Fruit fly (Drosophila melanogaster): ENCODE results near the gene CG5664.

The CG5664 gene

DNA sequence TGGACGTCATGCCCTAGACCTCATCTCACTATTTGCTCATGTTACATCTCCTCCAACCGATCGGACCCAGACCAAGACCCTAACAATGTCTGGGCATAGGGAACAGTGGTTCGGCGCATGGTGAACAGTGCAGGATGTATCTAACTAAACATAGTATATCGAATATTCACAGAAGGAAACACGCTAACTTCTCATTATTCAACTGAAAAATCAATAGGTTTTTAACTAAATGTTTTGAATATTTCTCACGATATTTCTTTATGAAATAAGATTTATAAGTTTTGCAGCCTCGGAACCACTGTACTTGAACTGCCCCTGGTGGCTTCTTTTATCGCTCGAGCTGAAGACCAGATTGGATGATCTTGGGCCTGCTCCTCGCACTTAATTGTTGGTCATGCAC is 12.5 kb upstream of the CG5664 start (continued):
- no peak for TF ChIP-seq hb (GFP tag; IDR thresholded peaks at IDR 0.05; ENCODE audit: partially characterized antibody)
- no peak for TF ChIP-seq Dip3 (GFP tag; optimal IDR thresholded peaks at IDR 0.05)
- no peak for TF ChIP-seq CG14860 (GFP tag; IDR thresholded peaks at IDR 0.05; ENCODE audit: partially characterized antibody)
- TF ChIP-seq fu2 (GFP tag; optimal IDR thresholded peaks at IDR 0.05) = no peak
- peak; percentile 63 for TF ChIP-seq Side (GFP tag; optimal IDR thresholded peaks at IDR 0.05)
- peak; percentile 23; the same call in 1 of the 2 replicates for TF ChIP-seq CG32772 (GFP tag; IDR thresholded peaks at IDR 0.05)
- TF ChIP-seq ap (GFP tag; IDR thresholded peaks at IDR 0.05) = no peak
- TF ChIP-seq unpg (GFP tag; optimal IDR thresholded peaks at IDR 0.05) = peak; percentile 72
- peak; percentile 41 for TF ChIP-seq ems (GFP tag; optimal IDR thresholded peaks at IDR 0.05)
- peak; percentile 1 for TF ChIP-seq disco-r (GFP tag; optimal IDR thresholded peaks at IDR 0.05)
- peak; percentile 86 for TF ChIP-seq CG18262 (tag; optimal IDR thresholded peaks at IDR 0.05)
- peak; percentile 31 for TF ChIP-seq CG1233 (GFP tag; optimal IDR thresholded peaks at IDR 0.05)
- TF ChIP-seq NK7.1 (GFP tag; optimal IDR thresholded peaks at IDR 0.05) = no peak
- peak; percentile 19 for TF ChIP-seq CG13123 (GFP tag; optimal IDR thresholded peaks at IDR 0.05)
- no peak for TF ChIP-seq corto (GFP tag; optimal IDR thresholded peaks at IDR 0.05)
- no peak for TF ChIP-seq Dbx (GFP tag; IDR thresholded peaks at IDR 0.05)
- TF ChIP-seq ind (GFP tag; optimal IDR thresholded peaks at IDR 0.05) = peak; percentile 11
- peak; percentile 32 for TF ChIP-seq btn (GFP tag; optimal IDR thresholded peaks at IDR 0.05)
- no peak for TF ChIP-seq CG13287 (GFP tag; IDR thresholded peaks at IDR 0.05; ENCODE audit: partially characterized antibody)
- TF ChIP-seq CG33213 (GFP tag; optimal IDR thresholded peaks at IDR 0.05) = peak; percentile 33
- peak; percentile 21 for TF ChIP-seq oc (tag; optimal IDR thresholded peaks at IDR 0.05)
- TF ChIP-seq CG2875 (GFP tag; optimal IDR thresholded peaks at IDR 0.05) = peak; percentile 52
- no peak for TF ChIP-seq fd3F (GFP tag; optimal IDR thresholded peaks at IDR 0.05)
- peak; percentile 8 for TF ChIP-seq nom (GFP tag; optimal IDR thresholded peaks at IDR 0.05)
- no peak for TF ChIP-seq CG4328 (GFP tag; optimal IDR thresholded peaks at IDR 0.05)
- peak; percentile 55 for TF ChIP-seq CG30431 (GFP tag; optimal IDR thresholded peaks at IDR 0.05)
- TF ChIP-seq so (GFP tag; IDR thresholded peaks at IDR 0.05) = peak; percentile 48; the same call in 1 of the 3 replicates
- no peak for TF ChIP-seq Tbp (GFP tag; optimal IDR thresholded peaks at IDR 0.05)
- TF ChIP-seq CHES-1-like (GFP tag; optimal IDR thresholded peaks at IDR 0.05) = no peak
- TF ChIP-seq CG15601 (tag; optimal IDR thresholded peaks at IDR 0.05) = peak; percentile 50
- peak; percentile 28 for TF ChIP-seq Abd-B (GFP tag; optimal IDR thresholded peaks at IDR 0.05)
- no peak for TF ChIP-seq mld (GFP tag; IDR thresholded peaks at IDR 0.05; ENCODE audit: partially characterized antibody)
- peak; percentile 65 for TF ChIP-seq trem (tag; optimal IDR thresholded peaks at IDR 0.05)
- peak; percentile 26 for TF ChIP-seq CG12155 (GFP tag; optimal IDR thresholded peaks at IDR 0.05)
- TF ChIP-seq CG18476 (GFP tag; optimal IDR thresholded peaks at IDR 0.05) = peak; percentile 23
- TF ChIP-seq Hr3 (GFP tag; optimal IDR thresholded peaks at IDR 0.05) = peak; percentile 29
- TF ChIP-seq prd (optimal IDR thresholded peaks at IDR 0.05) = no peak
- peak; percentile 80 for TF ChIP-seq prd (GFP tag; IDR thresholded peaks at IDR 0.05)
- TF ChIP-seq Sry-β (GFP tag; optimal IDR thresholded peaks at IDR 0.05) = no peak
- TF ChIP-seq CG12104 (GFP tag; optimal IDR thresholded peaks at IDR 0.05) = peak; percentile 4
- peak; percentile 29 for TF ChIP-seq kay (GFP tag; optimal IDR thresholded peaks at IDR 0.05)
- TF ChIP-seq salm (tag; optimal IDR thresholded peaks at IDR 0.05) = no peak
- 0 out of 2 replicates have a peak, but pooled peaks have one; percentile 35 for TF ChIP-seq slbo (GFP tag; IDR thresholded peaks at IDR 0.05)
- TF ChIP-seq Sox100B (GFP tag; optimal IDR thresholded peaks at IDR 0.05) = peak; percentile 16
- no peak for TF ChIP-seq CG6791 (GFP tag; IDR thresholded peaks at IDR 0.05; ENCODE audit: partially characterized antibody)
- TF ChIP-seq fd64A (GFP tag; optimal IDR thresholded peaks at IDR 0.05) = peak; percentile 20
- TF ChIP-seq crol (GFP tag; IDR thresholded peaks at IDR 0.05) = no peak
- peak; percentile 31; the same call in 1 of the 2 replicates for TF ChIP-seq sens-2 (GFP tag; IDR thresholded peaks at IDR 0.05)
- TF ChIP-seq Fer2 (tag; optimal IDR thresholded peaks at IDR 0.05) = no peak
- peak; percentile 17 for TF ChIP-seq CG10462 (GFP tag; optimal IDR thresholded peaks at IDR 0.05)
- no peak for TF ChIP-seq dimm (GFP tag; IDR thresholded peaks at IDR 0.05)
